Worm (Caenorhabditis elegans) whole organism, midembryonic: ENCODE data around the gene F37C4.4.
"Not testable (repeated sequence)": the region's sequence is repeated elsewhere in the genome, so short reads cannot be mapped to it uniquely, and the experiment has no call there.

ENCODE experiments used
- T22C8.4 ChIP-seq: fragments of 200-800 bp; sonication (Bioruptor generic); IDR thresholded peaks from 2 replicates; pipeline ENCODE4 v1.3.6; 2022; ENCODE audit warnings: missing genetic modification characterization, missing compliant biosample characterization
- flt-1 ChIP-seq: fragments of 200-800 bp; sonication (Bioruptor generic); IDR thresholded peaks from 2 replicates; pipeline ENCODE4 v1.3.6; 2022; ENCODE audit warnings: missing genetic modification characterization, missing compliant biosample characterization
- tab-1 ChIP-seq: fragments of 200-800 bp; sonication (Bioruptor generic); IDR thresholded peaks from 2 replicates; pipeline ENCODE4 v1.3.6; 2022; ENCODE audit warnings: missing genetic modification characterization, missing compliant biosample characterization

ce11 chrIV:3911848-3912247, 44.7 kb downstream of the F37C4.4 start, which contains the start of gene F56D6.18:
- TF ChIP-seq tab-1; flt-1 (GFP tag; lab: Robert Waterston, UW); T22C8.4: not testable (repeated sequence)
